Fruit fly (Drosophila melanogaster) whole organism, prepupa: Measurements from ENCODE around the gene CG44836.

Source experiments
- CG11762 ChIP-seq: fragments of 200-800 bp; sonication (Bioruptor generic); optimal IDR thresholded peaks from 3 replicates; lab custom pipeline; 2016; ENCODE audit warnings: missing biosample characterization, missing genetic modification characterization; ENCODE audit not compliant: insufficient read depth
- CG16779 ChIP-seq: fragments of 200-800 bp; sonication (Bioruptor generic); optimal IDR thresholded peaks from 3 replicates; lab custom pipeline; 2017; ENCODE audit warnings: missing biosample characterization, mild to moderate bottlenecking, missing genetic modification characterization
- CG32006 ChIP-seq: fragments of 200-800 bp; sonication (Bioruptor generic); optimal IDR thresholded peaks from 3 replicates; lab custom pipeline; 2017; ENCODE audit warnings: missing biosample characterization, mild to moderate bottlenecking, missing genetic modification characterization
- CG6854 ChIP-seq: fragments of 200-800 bp; sonication (Bioruptor generic); optimal IDR thresholded peaks from 2 replicates; lab custom pipeline; 2017; ENCODE audit warnings: missing biosample characterization, mild to moderate bottlenecking, missing genetic modification characterization
- CG8319 ChIP-seq: fragments of 200-800 bp; sonication (Bioruptor generic); optimal IDR thresholded peaks from 3 replicates; lab custom pipeline; 2016; ENCODE audit warnings: missing biosample characterization, missing genetic modification characterization
- Eip75B ChIP-seq: fragments of 200-800 bp; sonication (Bioruptor generic); optimal IDR thresholded peaks from 3 replicates; lab custom pipeline; 2016; ENCODE audit warnings: missing biosample characterization, missing genetic modification characterization
- Eip93F ChIP-seq: fragments of 200-800 bp; sonication (Bioruptor generic); optimal IDR thresholded peaks from 2 replicates; lab custom pipeline; 2016; ENCODE audit warnings: missing biosample characterization, mild to moderate bottlenecking, missing genetic modification characterization
- Gug ChIP-seq: fragments of 200-800 bp; sonication (Bioruptor generic); IDR thresholded peaks from 2 replicates; pipeline ENCODE4 v1.3.6; 2022; ENCODE audit warnings: missing biosample characterization, missing genetic modification characterization
- Hr38 ChIP-seq: sonication (Bioruptor generic); optimal IDR thresholded peaks from 2 replicates; lab custom pipeline; 2016; ENCODE audit warnings: missing biosample characterization, missing genetic modification characterization
- Hr39 ChIP-seq: fragments of 200-800 bp; sonication (Bioruptor generic); optimal IDR thresholded peaks from 2 replicates; lab custom pipeline; 2016; ENCODE audit warnings: missing biosample characterization, missing genetic modification characterization
- Sox15 ChIP-seq: fragments of 200-800 bp; sonication (Bioruptor generic); optimal IDR thresholded peaks from 3 replicates; lab custom pipeline; 2016; ENCODE audit warnings: missing biosample characterization, missing genetic modification characterization
- achi ChIP-seq: fragments of 200-800 bp; sonication (Bioruptor generic); optimal IDR thresholded peaks from 3 replicates; lab custom pipeline; 2016; ENCODE audit warnings: missing biosample characterization, missing genetic modification characterization

DNA sequence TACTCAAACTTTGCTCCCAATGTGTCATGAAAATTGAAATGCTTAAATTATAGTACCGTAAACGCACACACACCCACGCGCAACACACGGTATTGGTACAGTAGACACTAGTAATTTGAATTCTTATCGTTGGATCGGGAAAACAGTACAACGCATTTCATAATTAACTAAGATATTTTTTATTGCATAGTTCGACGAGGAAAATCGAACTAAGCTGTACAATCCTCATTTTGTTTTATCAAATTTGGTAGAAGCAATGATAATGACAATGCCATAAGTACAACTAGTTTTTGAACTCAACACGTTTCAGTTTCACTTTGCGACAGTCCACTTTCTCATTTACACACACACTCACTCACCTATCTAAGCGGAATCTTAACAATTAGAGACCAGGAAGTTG is 19.3 kb downstream of the CG44836 start:
- TF ChIP-seq Hr38 (GFP tag; lab: Kevin White, UChicago) (no peak), CG8319 (GFP tag; lab: Kevin White, UChicago) (no peak), Hr39 (GFP tag; lab: Kevin White, UChicago) (no peak), Gug (no peak), CG11762 (GFP tag; lab: Kevin White, UChicago) (no peak), achi (GFP tag; lab: Kevin White, UChicago) (no peak), CG6854 (no peak), Eip75B (no peak), Eip93F (GFP tag; lab: Kevin White, UChicago) (no peak), CG16779 (no peak), Sox15 (GFP tag; lab: Kevin White, UChicago) (no peak), CG32006 (GFP tag; lab: Kevin White, UChicago) (no peak)
